Worm (Caenorhabditis elegans) whole organism, late embryonic: Measurements from ENCODE around the gene daf-22.

Experiments used
- C38D4.7 ChIP-seq: fragments of 200-800 bp; sonication (Bioruptor generic); optimal IDR thresholded peaks from 2 replicates; lab custom pipeline; 2018; ENCODE audit warnings: mild to moderate bottlenecking, missing genetic modification characterization, moderate library complexity, missing compliant biosample characterization
- ama-1 ChIP-seq: fragments of 150-350 bp; optimal IDR thresholded peaks from 2 replicates; lab custom pipeline; 2014
- ceh-2 ChIP-seq: sonication (generic microtip); optimal IDR thresholded peaks from 2 replicates; lab custom pipeline; 2016; ENCODE audit warnings: missing genotype, missing genetic modification characterization, missing compliant biosample characterization
- ceh-24 ChIP-seq: sonication (generic microtip); optimal IDR thresholded peaks from 2 replicates; lab custom pipeline; 2016; ENCODE audit warnings: mild to moderate bottlenecking, missing genetic modification characterization, missing compliant biosample characterization
- ceh-30 ChIP-seq: fragments of 150-350 bp; optimal IDR thresholded peaks from 2 replicates; lab custom pipeline; 2014; ENCODE audit warnings: missing biosample characterization, missing genetic modification characterization
- dmd-4 ChIP-seq: sonication (generic microtip); optimal IDR thresholded peaks from 2 replicates; lab custom pipeline; 2016; ENCODE audit warnings: borderline replicate concordance, missing genetic modification characterization, missing compliant biosample characterization
- fkh-6 ChIP-seq: sonication (generic microtip); optimal IDR thresholded peaks from 2 replicates; lab custom pipeline; 2016; ENCODE audit warnings: missing genetic modification characterization, missing compliant biosample characterization
- hlh-15 ChIP-seq: sonication (generic microtip); optimal IDR thresholded peaks from 2 replicates; lab custom pipeline; 2016; ENCODE audit warnings: missing genetic modification characterization, missing compliant biosample characterization
- nfya-1 ChIP-seq: sonication (generic microtip); optimal IDR thresholded peaks from 2 replicates; lab custom pipeline; 2017; ENCODE audit warnings: missing genetic modification characterization, mild to moderate bottlenecking, missing compliant biosample characterization, antibody characterized with exemption, moderate library complexity
- pha-4 ChIP-seq: fragments of 150-350 bp; optimal IDR thresholded peaks from 2 replicates; lab custom pipeline; 2018; ENCODE audit warnings: missing biosample characterization, missing genetic modification reagents, missing genetic modification characterization
- pros-1 ChIP-seq: fragments of 150-350 bp; optimal IDR thresholded peaks from 2 replicates; lab custom pipeline; 2014; ENCODE audit warnings: missing biosample characterization, missing genetic modification reagents, missing genetic modification characterization

DNA sequence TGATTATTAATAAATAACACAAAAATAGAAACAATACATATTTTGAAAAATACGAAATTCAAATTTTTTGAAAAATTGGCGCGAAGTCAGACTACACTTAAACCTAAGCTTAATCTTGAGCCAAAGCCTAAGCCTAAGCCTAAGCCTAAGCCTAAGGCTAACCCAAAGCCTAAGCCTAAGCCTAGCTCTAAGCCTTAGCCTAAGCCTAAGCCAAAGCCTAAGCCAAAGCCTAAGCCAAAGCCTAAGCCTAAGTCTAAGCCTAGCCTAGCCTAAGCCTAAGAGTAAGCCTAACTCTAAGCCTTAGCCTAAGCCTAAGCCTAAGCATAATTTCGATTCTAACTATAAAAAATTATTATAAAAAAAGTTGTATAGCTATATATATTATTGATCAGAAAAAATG is 44.6 kb downstream of the daf-22 start:
- TF ChIP-seq nfya-1 (tag; lab: Kevin White, UChicago): no peak
- TF ChIP-seq dmd-4 (tag; lab: Kevin White, UChicago): no peak
- TF ChIP-seq pha-4 (tag; lab: Kevin White, UChicago): no peak
- no peak for TF ChIP-seq hlh-15 (tag; lab: Kevin White, UChicago)
- no peak for TF ChIP-seq ceh-30 (tag; lab: Kevin White, UChicago)
- TF ChIP-seq fkh-6 (tag; lab: Kevin White, UChicago): no peak
- TF ChIP-seq ceh-2 (tag; lab: Kevin White, UChicago): no peak
- TF ChIP-seq C38D4.7 (GFP tag; lab: Kevin White, UChicago): no peak
- TF ChIP-seq pros-1 (tag; lab: Kevin White, UChicago): no peak
- TF ChIP-seq ama-1 (lab: Kevin White, UChicago): no peak
- TF ChIP-seq ceh-24 (tag; lab: Kevin White, UChicago): no peak
